Worm (Caenorhabditis elegans) whole organism, L3 larva: ENCODE results near the gene dif-1.

Source experiments
- R02D3.7 ChIP-seq: fragments of 150-350 bp; optimal IDR thresholded peaks from 2 replicates; lab custom pipeline; 2014; ENCODE audit warnings: missing biosample characterization, missing genetic modification characterization
- ZK546.5 ChIP-seq: sonication (generic microtip); optimal IDR thresholded peaks from 2 replicates; lab custom pipeline; 2017; ENCODE audit warnings: missing biosample characterization, missing genetic modification characterization
- aly-2 ChIP-seq: fragments of 150-350 bp; optimal IDR thresholded peaks from 2 replicates; lab custom pipeline; 2014; ENCODE audit warnings: missing biosample characterization, missing genetic modification characterization
- ama-1 ChIP-seq: fragments of 150-350 bp; optimal IDR thresholded peaks from 2 replicates; lab custom pipeline; 2018
- ceh-16 ChIP-seq: sonication (generic microtip); optimal IDR thresholded peaks from 2 replicates; lab custom pipeline; 2017; ENCODE audit warnings: missing biosample characterization, missing genetic modification characterization
- ceh-28 ChIP-seq: fragments of 150-350 bp; optimal IDR thresholded peaks from 2 replicates; lab custom pipeline; 2014; ENCODE audit warnings: missing biosample characterization, missing genetic modification reagents, missing genetic modification characterization
- ceh-82 ChIP-seq: fragments of 150-350 bp; optimal IDR thresholded peaks from 2 replicates; lab custom pipeline; 2014; ENCODE audit warnings: missing biosample characterization, missing genetic modification characterization
- ceh-9 ChIP-seq: sonication (generic microtip); optimal IDR thresholded peaks from 2 replicates; lab custom pipeline; 2018; ENCODE audit warnings: missing biosample characterization, missing genetic modification characterization
- daf-12 ChIP-seq: fragments of 150-350 bp; optimal IDR thresholded peaks from 2 replicates; lab custom pipeline; 2014; ENCODE audit warnings: missing biosample characterization, missing genetic modification reagents, missing genetic modification characterization
- egl-27 ChIP-seq: sonication (generic microtip); optimal IDR thresholded peaks from 4 replicates; lab custom pipeline; 2017; ENCODE audit warnings: missing biosample characterization, missing genetic modification reagents, missing genetic modification characterization
- egl-5 ChIP-seq: fragments of 150-350 bp; optimal IDR thresholded peaks from 2 replicates; lab custom pipeline; 2017; ENCODE audit warnings: missing biosample characterization, missing genetic modification reagents, missing genetic modification characterization, inconsistent platforms
- elt-1 ChIP-seq: fragments of 150-350 bp; optimal IDR thresholded peaks from 2 replicates; lab custom pipeline; 2014; ENCODE audit warnings: missing biosample characterization, missing genetic modification characterization
- elt-2 ChIP-seq: sonication (generic microtip); optimal IDR thresholded peaks from 2 replicates; lab custom pipeline; 2016; ENCODE audit warnings: missing genetic modification reagents, mild to moderate bottlenecking, missing genetic modification characterization, missing compliant biosample characterization
- elt-3 ChIP-seq, 3 experiments: fragments of 150-350 bp in 1 of 3; sonication (generic microtip) in 2 of 3; optimal IDR thresholded peaks; 2 replicates in 2 of 3; 4 replicates in 1 of 3; lab custom pipeline; 2014 to 2017; ENCODE audit warnings: missing biosample characterization in 3 of 3, missing genetic modification characterization in 3 of 3
- eor-1 ChIP-seq, 2 experiments: fragments of 150-350 bp; optimal IDR thresholded peaks; 2 replicates each; lab custom pipeline; 2014 to 2018; ENCODE audit warnings: missing biosample characterization in 2 of 2, missing genetic modification characterization in 2 of 2
- fkh-10 ChIP-seq: sonication (generic microtip); optimal IDR thresholded peaks from 2 replicates; lab custom pipeline; 2017; ENCODE audit warnings: missing biosample characterization, missing genetic modification reagents, missing genetic modification characterization
- fkh-2 ChIP-seq: fragments of 150-350 bp; optimal IDR thresholded peaks from 2 replicates; lab custom pipeline; 2014; ENCODE audit warnings: missing biosample characterization, missing genetic modification reagents, missing genetic modification characterization
- fos-1 ChIP-seq: fragments of 150-350 bp; optimal IDR thresholded peaks from 2 replicates; lab custom pipeline; 2014; ENCODE audit warnings: missing biosample characterization, missing genetic modification characterization
- hmg-11 ChIP-seq: sonication (generic microtip); optimal IDR thresholded peaks from 2 replicates; lab custom pipeline; 2016; ENCODE audit warnings: missing genetic modification characterization, missing compliant biosample characterization
- jun-1 ChIP-seq: fragments of 150-350 bp; optimal IDR thresholded peaks from 2 replicates; lab custom pipeline; 2014; ENCODE audit warnings: missing biosample characterization, missing genetic modification reagents, missing genetic modification characterization
- lin-15B ChIP-seq: fragments of 150-350 bp; optimal IDR thresholded peaks from 2 replicates; lab custom pipeline; 2014; ENCODE audit warnings: missing biosample characterization, missing genetic modification characterization
- lin-39 ChIP-seq: fragments of 150-350 bp; optimal IDR thresholded peaks from 2 replicates; lab custom pipeline; 2018; ENCODE audit warnings: missing biosample characterization, missing genetic modification reagents, missing genetic modification characterization
- lsy-12 ChIP-seq: sonication (generic microtip); optimal IDR thresholded peaks from 2 replicates; lab custom pipeline; 2016; ENCODE audit warnings: mild to moderate bottlenecking, missing genetic modification characterization, missing compliant biosample characterization
- mdl-1 ChIP-seq: fragments of 150-350 bp; optimal IDR thresholded peaks from 2 replicates; lab custom pipeline; 2014; ENCODE audit warnings: missing biosample characterization, missing genetic modification characterization
- mml-1 ChIP-seq: fragments of 150-350 bp; sonication (generic microtip); optimal IDR thresholded peaks from 3 replicates; lab custom pipeline; 2014; ENCODE audit warnings: missing biosample characterization, missing genetic modification characterization
- nfya-1 ChIP-seq: sonication (generic microtip); optimal IDR thresholded peaks from 2 replicates; lab custom pipeline; 2017; ENCODE audit warnings: missing genetic modification characterization, mild to moderate bottlenecking, missing compliant biosample characterization, antibody characterized with exemption, moderate library complexity; ENCODE audit not compliant: insufficient read depth
- nhr-11 ChIP-seq: fragments of 150-350 bp; optimal IDR thresholded peaks from 2 replicates; lab custom pipeline; 2014; ENCODE audit warnings: missing biosample characterization, missing genetic modification characterization
- nhr-12 ChIP-seq: fragments of 150-350 bp; optimal IDR thresholded peaks from 2 replicates; lab custom pipeline; 2014; ENCODE audit warnings: missing biosample characterization, missing genetic modification characterization
- nhr-23 ChIP-seq: fragments of 150-350 bp; optimal IDR thresholded peaks from 2 replicates; lab custom pipeline; 2014; ENCODE audit warnings: missing biosample characterization, missing genetic modification reagents, missing genetic modification characterization
- nhr-237 ChIP-seq: fragments of 150-350 bp; optimal IDR thresholded peaks from 2 replicates; lab custom pipeline; 2014; ENCODE audit warnings: missing biosample characterization, missing genetic modification characterization
- nhr-25 ChIP-seq: sonication (generic microtip); optimal IDR thresholded peaks from 2 replicates; lab custom pipeline; 2017; ENCODE audit warnings: missing biosample characterization, missing genetic modification characterization
- nhr-28 ChIP-seq: fragments of 150-350 bp; optimal IDR thresholded peaks from 2 replicates; lab custom pipeline; 2014; ENCODE audit warnings: missing biosample characterization, missing genetic modification characterization
- nhr-43 ChIP-seq: sonication (generic microtip); optimal IDR thresholded peaks from 2 replicates; lab custom pipeline; 2016; ENCODE audit warnings: mild to moderate bottlenecking, missing genetic modification characterization, missing compliant biosample characterization; ENCODE audit not compliant: poor library complexity, severe bottlenecking
- nhr-67 ChIP-seq: fragments of 150-350 bp; optimal IDR thresholded peaks from 2 replicates; lab custom pipeline; 2014; ENCODE audit warnings: missing biosample characterization, missing genetic modification characterization
- nhr-76 ChIP-seq: fragments of 150-350 bp; sonication (generic microtip); optimal IDR thresholded peaks from 5 replicates; lab custom pipeline; 2014; ENCODE audit warnings: missing biosample characterization, missing genetic modification characterization
- nhr-77 ChIP-seq: fragments of 150-350 bp; optimal IDR thresholded peaks from 2 replicates; lab custom pipeline; 2014; ENCODE audit warnings: missing biosample characterization, missing genetic modification characterization
- pha-4 ChIP-seq: fragments of 150-350 bp; optimal IDR thresholded peaks from 2 replicates; lab custom pipeline; 2014; ENCODE audit warnings: missing biosample characterization, missing genetic modification reagents, missing genetic modification characterization
- pqm-1 ChIP-seq: fragments of 150-350 bp; optimal IDR thresholded peaks from 2 replicates; lab custom pipeline; 2017; ENCODE audit warnings: missing biosample characterization, missing genetic modification characterization, inconsistent platforms
- sea-2 ChIP-seq: fragments of 150-350 bp; sonication (generic microtip); optimal IDR thresholded peaks from 4 replicates; lab custom pipeline; 2014; ENCODE audit warnings: missing biosample characterization, missing genetic modification reagents, missing genetic modification characterization
- skn-1 ChIP-seq: fragments of 150-350 bp; optimal IDR thresholded peaks from 2 replicates; lab custom pipeline; 2014; ENCODE audit warnings: missing biosample characterization, missing genetic modification characterization
- snpc-4 ChIP-seq: fragments of 150-350 bp; optimal IDR thresholded peaks from 2 replicates; lab custom pipeline; 2014; ENCODE audit warnings: missing biosample characterization, missing genetic modification characterization
- tbx-2 ChIP-seq: sonication (generic microtip); optimal IDR thresholded peaks from 2 replicates; lab custom pipeline; 2016; ENCODE audit warnings: mild to moderate bottlenecking, missing genetic modification characterization, missing compliant biosample characterization
- unc-39 ChIP-seq: sonication (generic microtip); optimal IDR thresholded peaks from 4 replicates; lab custom pipeline; 2017; ENCODE audit warnings: missing biosample characterization, missing genetic modification characterization
- unc-62 ChIP-seq: fragments of 150-350 bp; sonication (generic microtip); optimal IDR thresholded peaks from 4 replicates; lab custom pipeline; 2014; ENCODE audit warnings: missing biosample characterization, missing genetic modification reagents, missing genetic modification characterization
- zag-1 ChIP-seq: fragments of 150-350 bp; optimal IDR thresholded peaks from 2 replicates; lab custom pipeline; 2014; ENCODE audit warnings: missing biosample characterization, missing genetic modification characterization
- ztf-11 ChIP-seq: fragments of 150-350 bp; optimal IDR thresholded peaks from 2 replicates; lab custom pipeline; 2014; ENCODE audit warnings: missing biosample characterization, missing genetic modification characterization
- ztf-4 ChIP-seq: fragments of 150-350 bp; optimal IDR thresholded peaks from 2 replicates; lab custom pipeline; 2014; ENCODE audit warnings: missing biosample characterization, missing genetic modification characterization

The dif-1 gene

DNA sequence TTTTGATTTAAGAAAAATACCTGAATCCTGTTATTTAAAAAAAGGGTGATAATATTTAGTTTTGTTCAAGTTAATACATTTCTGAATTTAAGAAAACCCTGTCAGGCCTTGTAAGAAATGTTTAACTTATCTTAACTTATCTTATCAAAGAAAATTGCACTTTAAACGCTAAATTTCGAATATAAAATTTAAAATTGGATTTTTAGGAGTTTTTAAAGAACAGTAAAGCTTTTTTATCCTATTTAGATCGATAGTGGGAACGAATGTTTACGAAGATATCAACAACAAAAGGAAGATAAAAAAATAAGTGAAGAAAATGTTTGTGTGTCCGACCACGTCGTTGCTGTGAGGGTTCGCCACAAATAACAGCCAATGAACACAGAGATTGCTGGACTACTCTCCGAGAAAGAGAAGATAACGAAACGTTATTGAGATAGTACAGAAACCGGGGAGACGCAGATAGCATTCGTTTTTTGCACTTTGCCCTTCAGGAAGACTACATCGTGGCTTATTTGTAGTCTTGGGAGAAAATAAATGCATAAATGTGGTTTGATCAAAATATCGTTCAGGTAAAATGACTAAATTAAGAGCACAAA lies at the start of gene dif-1:
Gene dif-1 (minus strand): TSS at position 51 of the 596 bp plus-strand sequence.
- peak; percentile 21 for TF ChIP-seq skn-1
- no peak for TF ChIP-seq egl-27 (tag; lab: Kevin White, UChicago)
- no peak for TF ChIP-seq nhr-67
- TF ChIP-seq snpc-4: peak; percentile 41
- no peak for TF ChIP-seq ZK546.5 (tag; lab: Kevin White, UChicago)
- TF ChIP-seq nhr-237 (tag; lab: Kevin White, UChicago): no peak
- peak; percentile 93 for TF ChIP-seq nfya-1 (tag; lab: Kevin White, UChicago)
- no peak for TF ChIP-seq nhr-25 (tag; lab: Kevin White, UChicago)
- no peak for TF ChIP-seq fos-1 (tag; lab: Kevin White, UChicago)
- TF ChIP-seq mml-1 (tag; lab: Kevin White, UChicago): no peak
- TF ChIP-seq fkh-10 (GFP tag; lab: Kevin White, UChicago): no peak
- no peak for TF ChIP-seq ztf-4 (tag; lab: Kevin White, UChicago)
- TF ChIP-seq nhr-43 (tag; lab: Kevin White, UChicago): no peak
- no peak for TF ChIP-seq nhr-23 (tag; lab: Kevin White, UChicago)
- TF ChIP-seq ceh-82 (tag; lab: Kevin White, UChicago): no peak
- peak; percentile 83 for TF ChIP-seq elt-2 (tag; lab: Kevin White, UChicago)
- TF ChIP-seq unc-39 (tag; lab: Kevin White, UChicago): no peak
- TF ChIP-seq tbx-2 (tag; lab: Kevin White, UChicago): no peak
- TF ChIP-seq mdl-1: no peak
- no peak for TF ChIP-seq nhr-28 (tag; lab: Kevin White, UChicago)
- TF ChIP-seq pqm-1 (tag; lab: Kevin White, UChicago): peak; percentile 70
- TF ChIP-seq lsy-12: no peak
- no peak for TF ChIP-seq elt-1
- TF ChIP-seq R02D3.7 (tag; lab: Kevin White, UChicago): no peak
- TF ChIP-seq eor-1 (tag; optimal IDR thresholded peaks at IDR 0.05; lab: Kevin White, UChicago): no peak
- TF ChIP-seq nhr-76: no peak
- no peak for TF ChIP-seq daf-12 (tag; lab: Kevin White, UChicago)
- no peak for TF ChIP-seq fkh-2
- no peak for TF ChIP-seq lin-15B
- no peak for TF ChIP-seq hmg-11 (tag; lab: Kevin White, UChicago)
- TF ChIP-seq ztf-11 (tag; lab: Kevin White, UChicago): no peak
- peak; percentile 59 for TF ChIP-seq ama-1 (lab: Kevin White, UChicago)
- TF ChIP-seq nhr-12 (tag; lab: Kevin White, UChicago): no peak
- TF ChIP-seq lin-39 (tag; lab: Kevin White, UChicago): no peak
- TF ChIP-seq ceh-16 (tag; lab: Kevin White, UChicago): no peak
- no peak for TF ChIP-seq aly-2 (tag; lab: Kevin White, UChicago)
- peak; percentile 55 for TF ChIP-seq pha-4 (tag; lab: Kevin White, UChicago)
- peak; percentile 65 for TF ChIP-seq jun-1 (tag; lab: Kevin White, UChicago)
- no peak for TF ChIP-seq nhr-11 (tag; lab: Kevin White, UChicago)
- TF ChIP-seq ceh-9 (tag; lab: Kevin White, UChicago): no peak
- TF ChIP-seq nhr-77 (tag; lab: Kevin White, UChicago): no peak
- TF ChIP-seq unc-62: no peak
- TF ChIP-seq zag-1 (tag; lab: Kevin White, UChicago): no peak
- TF ChIP-seq ceh-28 (tag; lab: Kevin White, UChicago): peak; percentile 26
- no peak for TF ChIP-seq sea-2
- TF ChIP-seq egl-5 (tag; lab: Kevin White, UChicago): no peak
- no peak for TF ChIP-seq elt-3 (tag; optimal IDR thresholded peaks at IDR 0.05; lab: Kevin White, UChicago)
- TF ChIP-seq, all 47 proteins: peak for 9
